Fruit fly (Drosophila melanogaster): Measurements from ENCODE around the gene Tom70.

DNA sequence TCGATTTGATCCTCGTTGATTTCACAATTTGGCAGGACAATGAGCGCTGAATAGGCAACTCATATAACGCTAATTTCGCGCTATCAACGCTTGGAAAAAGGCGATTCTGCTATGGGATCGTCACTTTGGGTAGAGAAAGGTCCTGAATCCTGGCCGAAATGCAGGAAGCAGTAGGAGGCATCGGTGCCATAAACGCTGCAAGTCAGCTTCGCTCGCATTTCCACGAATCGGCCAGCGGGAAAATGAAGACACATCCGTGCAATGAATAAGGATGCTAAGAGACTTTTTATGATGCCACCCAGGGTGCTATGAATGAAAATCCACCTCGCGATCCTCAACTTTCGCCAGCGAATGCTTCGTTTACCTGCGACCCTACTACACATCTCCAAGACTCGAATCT lies 49.1 kb upstream of the Tom70 start:
- no peak for TF ChIP-seq OdsH (GFP tag; optimal IDR thresholded peaks at IDR 0.05)
- TF ChIP-seq Hr38 (GFP tag; optimal IDR thresholded peaks at IDR 0.05) = no peak
- TF ChIP-seq CG16779 (tag; optimal IDR thresholded peaks at IDR 0.05) = no peak
- no peak for TF ChIP-seq Blimp-1 (GFP tag; optimal IDR thresholded peaks at IDR 0.05)
- TF ChIP-seq CG11762 (GFP tag; optimal IDR thresholded peaks at IDR 0.05; ENCODE audit: insufficient read depth) = no peak
- no peak for TF ChIP-seq Eip93F (GFP tag; optimal IDR thresholded peaks at IDR 0.05)
- TF ChIP-seq dac (GFP tag; optimal IDR thresholded peaks at IDR 0.05) = no peak
- no peak for TF ChIP-seq Ets96B (tag; optimal IDR thresholded peaks at IDR 0.05)

All from whole organism, prepupa.